Worm (Caenorhabditis elegans) whole organism, L3 larva: ENCODE results near the gene toe-2.

Experiments
- ZK546.5 ChIP-seq: sonication (generic microtip); optimal IDR thresholded peaks from 2 replicates; lab custom pipeline; 2017; ENCODE audit warnings: missing biosample characterization, missing genetic modification characterization
- aly-2 ChIP-seq: fragments of 150-350 bp; optimal IDR thresholded peaks from 2 replicates; lab custom pipeline; 2014; ENCODE audit warnings: missing biosample characterization, missing genetic modification characterization
- ama-1 ChIP-seq: fragments of 150-350 bp; optimal IDR thresholded peaks from 2 replicates; lab custom pipeline; 2018
- ceh-16 ChIP-seq: sonication (generic microtip); optimal IDR thresholded peaks from 2 replicates; lab custom pipeline; 2017; ENCODE audit warnings: missing biosample characterization, missing genetic modification characterization
- ceh-28 ChIP-seq: fragments of 150-350 bp; optimal IDR thresholded peaks from 2 replicates; lab custom pipeline; 2014; ENCODE audit warnings: missing biosample characterization, missing genetic modification reagents, missing genetic modification characterization
- ceh-82 ChIP-seq: fragments of 150-350 bp; optimal IDR thresholded peaks from 2 replicates; lab custom pipeline; 2014; ENCODE audit warnings: missing biosample characterization, missing genetic modification characterization
- ceh-9 ChIP-seq: sonication (generic microtip); optimal IDR thresholded peaks from 2 replicates; lab custom pipeline; 2018; ENCODE audit warnings: missing biosample characterization, missing genetic modification characterization
- elt-1 ChIP-seq: fragments of 150-350 bp; optimal IDR thresholded peaks from 2 replicates; lab custom pipeline; 2014; ENCODE audit warnings: missing biosample characterization, missing genetic modification characterization
- elt-2 ChIP-seq: sonication (generic microtip); optimal IDR thresholded peaks from 2 replicates; lab custom pipeline; 2016; ENCODE audit warnings: missing genetic modification reagents, mild to moderate bottlenecking, missing genetic modification characterization, missing compliant biosample characterization
- elt-3 ChIP-seq, 3 experiments: fragments of 150-350 bp in 1 of 3; sonication (generic microtip) in 2 of 3; optimal IDR thresholded peaks; 2 replicates in 2 of 3; 4 replicates in 1 of 3; lab custom pipeline; 2014 to 2017; ENCODE audit warnings: missing biosample characterization in 3 of 3, missing genetic modification characterization in 3 of 3
- eor-1 ChIP-seq, 2 experiments: fragments of 150-350 bp; optimal IDR thresholded peaks; 2 replicates each; lab custom pipeline; 2014 to 2018; ENCODE audit warnings: missing biosample characterization in 2 of 2, missing genetic modification characterization in 2 of 2
- fkh-10 ChIP-seq: sonication (generic microtip); optimal IDR thresholded peaks from 2 replicates; lab custom pipeline; 2017; ENCODE audit warnings: missing biosample characterization, missing genetic modification reagents, missing genetic modification characterization
- fkh-2 ChIP-seq: fragments of 150-350 bp; optimal IDR thresholded peaks from 2 replicates; lab custom pipeline; 2014; ENCODE audit warnings: missing biosample characterization, missing genetic modification reagents, missing genetic modification characterization
- hmg-11 ChIP-seq: sonication (generic microtip); optimal IDR thresholded peaks from 2 replicates; lab custom pipeline; 2016; ENCODE audit warnings: missing genetic modification characterization, missing compliant biosample characterization
- lin-15B ChIP-seq: fragments of 150-350 bp; optimal IDR thresholded peaks from 2 replicates; lab custom pipeline; 2014; ENCODE audit warnings: missing biosample characterization, missing genetic modification characterization
- lin-39 ChIP-seq: fragments of 150-350 bp; optimal IDR thresholded peaks from 2 replicates; lab custom pipeline; 2018; ENCODE audit warnings: missing biosample characterization, missing genetic modification reagents, missing genetic modification characterization
- lsy-12 ChIP-seq: sonication (generic microtip); optimal IDR thresholded peaks from 2 replicates; lab custom pipeline; 2016; ENCODE audit warnings: mild to moderate bottlenecking, missing genetic modification characterization, missing compliant biosample characterization
- mdl-1 ChIP-seq: fragments of 150-350 bp; optimal IDR thresholded peaks from 2 replicates; lab custom pipeline; 2014; ENCODE audit warnings: missing biosample characterization, missing genetic modification characterization
- mml-1 ChIP-seq: fragments of 150-350 bp; sonication (generic microtip); optimal IDR thresholded peaks from 3 replicates; lab custom pipeline; 2014; ENCODE audit warnings: missing biosample characterization, missing genetic modification characterization
- nfya-1 ChIP-seq: sonication (generic microtip); optimal IDR thresholded peaks from 2 replicates; lab custom pipeline; 2017; ENCODE audit warnings: missing genetic modification characterization, mild to moderate bottlenecking, missing compliant biosample characterization, antibody characterized with exemption, moderate library complexity; ENCODE audit not compliant: insufficient read depth
- nhr-11 ChIP-seq: fragments of 150-350 bp; optimal IDR thresholded peaks from 2 replicates; lab custom pipeline; 2014; ENCODE audit warnings: missing biosample characterization, missing genetic modification characterization
- nhr-23 ChIP-seq: fragments of 150-350 bp; optimal IDR thresholded peaks from 2 replicates; lab custom pipeline; 2014; ENCODE audit warnings: missing biosample characterization, missing genetic modification reagents, missing genetic modification characterization
- nhr-237 ChIP-seq: fragments of 150-350 bp; optimal IDR thresholded peaks from 2 replicates; lab custom pipeline; 2014; ENCODE audit warnings: missing biosample characterization, missing genetic modification characterization
- nhr-25 ChIP-seq: sonication (generic microtip); optimal IDR thresholded peaks from 2 replicates; lab custom pipeline; 2017; ENCODE audit warnings: missing biosample characterization, missing genetic modification characterization
- nhr-28 ChIP-seq: fragments of 150-350 bp; optimal IDR thresholded peaks from 2 replicates; lab custom pipeline; 2014; ENCODE audit warnings: missing biosample characterization, missing genetic modification characterization
- nhr-43 ChIP-seq: sonication (generic microtip); optimal IDR thresholded peaks from 2 replicates; lab custom pipeline; 2016; ENCODE audit warnings: mild to moderate bottlenecking, missing genetic modification characterization, missing compliant biosample characterization; ENCODE audit not compliant: poor library complexity, severe bottlenecking
- nhr-76 ChIP-seq: fragments of 150-350 bp; sonication (generic microtip); optimal IDR thresholded peaks from 5 replicates; lab custom pipeline; 2014; ENCODE audit warnings: missing biosample characterization, missing genetic modification characterization
- nhr-77 ChIP-seq: fragments of 150-350 bp; optimal IDR thresholded peaks from 2 replicates; lab custom pipeline; 2014; ENCODE audit warnings: missing biosample characterization, missing genetic modification characterization
- pha-4 ChIP-seq: fragments of 150-350 bp; optimal IDR thresholded peaks from 2 replicates; lab custom pipeline; 2014; ENCODE audit warnings: missing biosample characterization, missing genetic modification reagents, missing genetic modification characterization
- pqm-1 ChIP-seq: fragments of 150-350 bp; optimal IDR thresholded peaks from 2 replicates; lab custom pipeline; 2017; ENCODE audit warnings: missing biosample characterization, missing genetic modification characterization, inconsistent platforms
- sea-2 ChIP-seq: fragments of 150-350 bp; sonication (generic microtip); optimal IDR thresholded peaks from 4 replicates; lab custom pipeline; 2014; ENCODE audit warnings: missing biosample characterization, missing genetic modification reagents, missing genetic modification characterization
- skn-1 ChIP-seq: fragments of 150-350 bp; optimal IDR thresholded peaks from 2 replicates; lab custom pipeline; 2014; ENCODE audit warnings: missing biosample characterization, missing genetic modification characterization
- tbx-2 ChIP-seq: sonication (generic microtip); optimal IDR thresholded peaks from 2 replicates; lab custom pipeline; 2016; ENCODE audit warnings: mild to moderate bottlenecking, missing genetic modification characterization, missing compliant biosample characterization
- unc-39 ChIP-seq: sonication (generic microtip); optimal IDR thresholded peaks from 4 replicates; lab custom pipeline; 2017; ENCODE audit warnings: missing biosample characterization, missing genetic modification characterization
- ztf-4 ChIP-seq: fragments of 150-350 bp; optimal IDR thresholded peaks from 2 replicates; lab custom pipeline; 2014; ENCODE audit warnings: missing biosample characterization, missing genetic modification characterization

toe-2 gene

DNA sequence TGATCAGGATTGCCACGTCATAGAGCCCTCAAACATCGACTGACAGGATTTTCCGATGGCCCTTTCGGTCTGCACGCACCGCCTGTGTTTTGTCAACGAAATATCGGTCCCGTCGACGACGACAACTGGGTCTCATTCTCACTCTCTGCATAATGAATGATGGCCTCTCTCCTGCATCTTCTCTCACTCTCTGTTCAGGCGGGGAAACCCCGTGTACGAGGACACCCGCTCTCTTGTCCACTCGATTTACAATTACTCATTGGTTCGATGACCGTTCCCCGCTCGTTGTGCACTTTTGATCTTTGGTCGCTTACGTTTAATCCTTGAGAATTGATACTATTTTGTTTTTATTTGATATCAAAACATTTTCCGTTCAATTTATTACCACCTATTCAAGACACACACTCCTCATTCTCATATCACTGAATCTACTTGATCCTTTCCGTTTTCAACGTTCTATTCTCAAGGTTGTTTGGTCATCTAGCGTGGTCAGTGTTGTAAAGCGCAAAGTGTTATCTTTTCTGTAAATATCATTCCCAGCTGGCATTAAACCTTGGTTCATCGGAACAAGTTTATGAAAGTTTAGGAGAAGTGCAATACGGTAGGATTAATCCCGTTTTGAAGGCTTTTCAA lies 1.6 kb upstream of the toe-2 start:
- TF ChIP-seq ceh-82 (tag; lab: Kevin White, UChicago), result no peak
- peak; percentile 19 for TF ChIP-seq nhr-43 (tag; lab: Kevin White, UChicago)
- no peak for TF ChIP-seq nhr-28 (tag; lab: Kevin White, UChicago)
- no peak for TF ChIP-seq pha-4 (tag; lab: Kevin White, UChicago)
- TF ChIP-seq lin-39 (tag; lab: Kevin White, UChicago), result peak; percentile 30
- TF ChIP-seq nhr-237 (tag; lab: Kevin White, UChicago), result no peak
- TF ChIP-seq ama-1, result no peak
- TF ChIP-seq nhr-77, result no peak
- no peak for TF ChIP-seq ceh-16
- no peak for TF ChIP-seq ZK546.5 (tag; lab: Kevin White, UChicago)
- no peak for TF ChIP-seq ztf-4 (tag; lab: Kevin White, UChicago)
- TF ChIP-seq nfya-1 (tag; lab: Kevin White, UChicago), result no peak
- TF ChIP-seq nhr-11 (tag; lab: Kevin White, UChicago), result no peak
- TF ChIP-seq nhr-25 (tag; lab: Kevin White, UChicago), result peak; percentile 65
- no peak for TF ChIP-seq ceh-28
- no peak for TF ChIP-seq unc-39 (tag; lab: Kevin White, UChicago)
- TF ChIP-seq skn-1, result no peak
- no peak for TF ChIP-seq elt-3 (tag; optimal IDR thresholded peaks at IDR 0.05; lab: Kevin White, UChicago)
- TF ChIP-seq elt-2 (tag; lab: Kevin White, UChicago), result no peak
- no peak for TF ChIP-seq eor-1 (tag; optimal IDR thresholded peaks at IDR 0.05; lab: Kevin White, UChicago)
- no peak for TF ChIP-seq aly-2 (tag; lab: Kevin White, UChicago)
- TF ChIP-seq mml-1 (tag; lab: Kevin White, UChicago), result no peak
- TF ChIP-seq pqm-1 (tag; lab: Kevin White, UChicago), result peak; percentile 25
- TF ChIP-seq nhr-23 (tag; lab: Kevin White, UChicago), result no peak
- no peak for TF ChIP-seq sea-2 (GFP tag; lab: Kevin White, UChicago)
- no peak for TF ChIP-seq elt-1 (tag; lab: Kevin White, UChicago)

DNA sequence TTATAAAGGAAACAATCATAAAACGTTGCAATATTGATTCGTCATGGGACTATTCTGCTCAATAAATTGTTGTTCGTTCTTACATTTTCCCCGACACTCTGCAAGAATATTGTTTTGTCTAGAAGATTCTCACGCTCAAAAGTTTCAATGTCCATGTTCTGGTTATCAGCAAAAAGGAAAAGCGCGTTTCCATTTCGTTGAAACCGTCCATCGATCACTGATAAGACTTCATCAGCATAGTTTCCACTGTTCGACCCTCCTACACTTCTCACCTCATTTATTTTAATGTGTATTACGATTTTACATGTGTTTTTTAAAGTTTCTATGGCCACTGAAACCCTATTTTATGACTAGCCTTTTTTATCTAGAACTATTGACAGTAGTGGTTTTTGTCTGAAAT lies 1.1 kb downstream of the toe-2 start:
- no peak for TF ChIP-seq nfya-1 (tag; lab: Kevin White, UChicago)
- TF ChIP-seq fkh-10 (GFP tag; lab: Kevin White, UChicago), result no peak
- peak; percentile 89 for TF ChIP-seq elt-2 (tag; lab: Kevin White, UChicago)
- TF ChIP-seq nhr-28 (tag; lab: Kevin White, UChicago), result no peak
- no peak for TF ChIP-seq eor-1 (tag; optimal IDR thresholded peaks at IDR 0.05; lab: Kevin White, UChicago)
- no peak for TF ChIP-seq hmg-11 (tag; lab: Kevin White, UChicago)
- no peak for TF ChIP-seq mdl-1 (tag; lab: Kevin White, UChicago)
- TF ChIP-seq nhr-43 (tag; lab: Kevin White, UChicago), result no peak
- TF ChIP-seq pqm-1 (tag; lab: Kevin White, UChicago), result peak; percentile 91
- TF ChIP-seq ama-1, result no peak
- no peak for TF ChIP-seq ceh-82 (tag; lab: Kevin White, UChicago)
- no peak for TF ChIP-seq nhr-76 (tag; lab: Kevin White, UChicago)
- TF ChIP-seq, all 47 proteins: peak for 2

DNA sequence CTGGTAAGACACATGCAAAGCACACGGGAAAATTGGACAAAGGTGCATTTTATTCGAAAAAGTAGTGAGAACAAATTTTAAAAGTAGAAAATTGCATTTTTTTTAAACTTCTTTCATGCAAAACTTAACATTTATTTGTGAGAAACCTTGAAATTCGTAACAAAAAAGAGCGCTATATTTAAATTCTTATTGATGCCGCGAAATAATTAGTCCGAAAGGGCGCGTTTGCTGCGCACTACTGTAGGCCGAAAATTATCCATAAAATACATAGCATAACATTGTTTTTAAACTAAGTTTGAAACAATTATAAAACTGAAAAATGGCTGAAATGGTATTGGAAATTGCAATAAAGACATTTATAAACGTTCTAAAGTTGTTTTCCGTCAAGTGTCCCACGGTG lies 1.5 kb downstream of the toe-2 start:
- no peak for TF ChIP-seq skn-1
- TF ChIP-seq ztf-4 (tag; lab: Kevin White, UChicago), result no peak
- no peak for TF ChIP-seq nhr-76 (tag; lab: Kevin White, UChicago)
- no peak for TF ChIP-seq unc-39 (tag; lab: Kevin White, UChicago)
- TF ChIP-seq ceh-28, result no peak
- TF ChIP-seq eor-1 (tag; optimal IDR thresholded peaks at IDR 0.05; lab: Kevin White, UChicago), result no peak
- TF ChIP-seq tbx-2 (tag; lab: Kevin White, UChicago), result no peak
- no peak for TF ChIP-seq lin-39 (tag; lab: Kevin White, UChicago)
- no peak for TF ChIP-seq nhr-11 (tag; lab: Kevin White, UChicago)
- TF ChIP-seq aly-2 (tag; lab: Kevin White, UChicago), result no peak
- TF ChIP-seq nfya-1 (tag; lab: Kevin White, UChicago), result no peak
- no peak for TF ChIP-seq lsy-12 (tag; lab: Kevin White, UChicago)
- TF ChIP-seq nhr-25 (tag; lab: Kevin White, UChicago), result no peak
- TF ChIP-seq, all 47 proteins: peak for 0

DNA sequence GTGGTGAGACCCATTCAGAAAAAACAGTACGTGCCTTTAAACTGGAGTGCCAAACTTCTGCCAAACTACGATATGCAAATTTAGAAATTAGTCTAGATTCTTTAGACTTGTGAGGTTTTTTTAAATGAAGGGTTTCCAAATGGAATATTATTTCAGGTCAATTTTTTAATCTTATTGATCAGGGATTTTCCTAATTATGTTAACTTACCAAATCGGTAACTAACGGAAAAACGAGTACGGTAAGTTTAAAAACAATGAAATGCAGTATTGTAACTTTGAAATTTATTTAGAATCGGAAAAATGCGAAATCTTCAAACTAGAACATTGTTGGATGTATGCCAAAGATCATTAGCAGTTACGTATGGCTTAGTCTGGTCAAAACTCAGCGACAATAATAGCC lies 4.9 kb downstream of the toe-2 start, which contains the start of gene C56E6.7:
C56E6.7 (plus strand) TSS at position 301 of the 400 bp plus-strand sequence.
- TF ChIP-seq lin-15B (tag; lab: Kevin White, UChicago) (no peak), ceh-9 (no peak), fkh-2 (tag; lab: Kevin White, UChicago) (no peak)
